Worm (Caenorhabditis elegans): ENCODE data around the gene F09C6.11.

ce11 chrV:16852002-16852401 lies 30.1 kb downstream of the F09C6.11 start, which contains the start of gene clec-37:
- no peak for TF ChIP-seq nhr-237 (tag; optimal IDR thresholded peaks at IDR 0.05)
- TF ChIP-seq tbx-2 (tag; optimal IDR thresholded peaks at IDR 0.05), result no peak
- no peak for TF ChIP-seq sea-2 (GFP tag; optimal IDR thresholded peaks at IDR 0.05)
- no peak for TF ChIP-seq snpc-4 (tag; optimal IDR thresholded peaks at IDR 0.05)
- no peak for TF ChIP-seq lsy-12 (tag; optimal IDR thresholded peaks at IDR 0.05)
- no peak for TF ChIP-seq fos-1 (tag; optimal IDR thresholded peaks at IDR 0.05)
- no peak for TF ChIP-seq lin-39 (tag; optimal IDR thresholded peaks at IDR 0.05)
- TF ChIP-seq ceh-9 (tag; optimal IDR thresholded peaks at IDR 0.05), result no peak
